Fruit fly (Drosophila melanogaster) whole organism, prepupa: ENCODE data around the gene CG33230.

Source experiments
- CG6854 ChIP-seq: fragments of 200-800 bp; sonication (Bioruptor generic); optimal IDR thresholded peaks from 2 replicates; lab custom pipeline; 2017; ENCODE audit warnings: missing biosample characterization, mild to moderate bottlenecking, missing genetic modification characterization
- Eip93F ChIP-seq: fragments of 200-800 bp; sonication (Bioruptor generic); optimal IDR thresholded peaks from 2 replicates; lab custom pipeline; 2016; ENCODE audit warnings: missing biosample characterization, mild to moderate bottlenecking, missing genetic modification characterization
- Gug ChIP-seq: fragments of 200-800 bp; sonication (Bioruptor generic); IDR thresholded peaks from 2 replicates; pipeline ENCODE4 v1.3.6; 2022; ENCODE audit warnings: missing biosample characterization, missing genetic modification characterization

DNA sequence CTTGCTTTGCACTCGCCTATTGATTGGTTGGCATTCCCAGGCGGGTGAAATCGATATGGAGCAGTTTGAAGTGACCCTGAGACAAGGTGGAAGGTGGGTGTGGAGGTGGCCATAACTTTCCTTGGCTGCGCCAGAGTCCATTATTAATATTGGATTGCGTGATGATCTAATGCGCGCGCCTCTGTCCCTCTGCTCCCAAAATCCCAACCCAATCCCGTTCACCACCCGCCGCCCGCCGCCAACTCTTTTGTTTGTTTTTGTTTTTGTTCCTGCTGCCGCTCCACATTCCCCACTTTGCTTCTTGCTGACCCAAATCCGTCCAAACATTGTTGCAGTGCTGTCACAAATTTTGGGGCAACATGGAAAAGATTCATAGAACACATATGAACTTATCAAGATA, 47.1 kb upstream of the CG33230 start:
- TF ChIP-seq Eip93F (GFP tag; lab: Kevin White, UChicago) (no peak), CG6854 (no peak), Gug (no peak)
